Fruit fly (Drosophila melanogaster): ENCODE data around the gene CG10097.

The CG10097 gene

DNA sequence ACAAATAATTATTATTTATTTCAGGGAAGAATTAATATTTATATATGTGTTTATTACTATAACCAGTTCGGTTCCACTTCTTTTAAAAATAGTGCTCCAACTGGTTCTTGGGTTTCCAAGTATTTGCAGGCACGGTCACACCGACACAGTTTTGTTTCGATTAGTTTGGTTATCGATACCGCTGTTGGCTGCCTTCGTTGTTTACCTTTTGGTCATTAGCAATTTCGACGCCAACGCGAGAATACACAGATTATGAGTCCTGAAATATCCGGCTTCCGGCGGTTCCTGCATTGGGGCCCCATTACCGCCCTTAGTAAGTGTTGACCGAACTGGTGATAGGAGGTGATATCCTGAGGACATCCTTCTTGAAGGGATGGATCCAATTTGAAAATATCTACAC lies 12.4 kb upstream of the CG10097 start, which contains the start of gene CG5196 (continued):
- peak; percentile 23 for TF ChIP-seq CG34376 (GFP tag; optimal IDR thresholded peaks at IDR 0.05)
- TF ChIP-seq wek (GFP tag; optimal IDR thresholded peaks at IDR 0.05), result peak; percentile 9
- TF ChIP-seq exex (tag; optimal IDR thresholded peaks at IDR 0.05), result peak; percentile 64
- TF ChIP-seq CG6791 (GFP tag; IDR thresholded peaks at IDR 0.05; ENCODE audit: partially characterized antibody), result peak; percentile 79
- TF ChIP-seq Med (GFP tag), result peak; percentile 49
- TF ChIP-seq br (optimal IDR thresholded peaks at IDR 0.05), result no peak
- TF ChIP-seq sima (GFP tag; optimal IDR thresholded peaks at IDR 0.05), result no peak
- TF ChIP-seq onecut (GFP tag; IDR thresholded peaks at IDR 0.05), result no peak
- no peak for TF ChIP-seq CG8281 (tag; optimal IDR thresholded peaks at IDR 0.05)
- no peak for TF ChIP-seq cwo (GFP tag; optimal IDR thresholded peaks at IDR 0.05)
- peak; percentile 49; the same call in 2 of the 3 replicates for TF ChIP-seq Doc3 (GFP tag; IDR thresholded peaks at IDR 0.05; ENCODE audit: partially characterized antibody)
- peak; percentile 73 for TF ChIP-seq unc-4 (GFP tag; IDR thresholded peaks at IDR 0.05; ENCODE audit: partially characterized antibody)
- no peak for TF ChIP-seq dmrt99B (tag; optimal IDR thresholded peaks at IDR 0.05)
- TF ChIP-seq wdn (GFP tag; IDR thresholded peaks at IDR 0.05), result no peak
- TF ChIP-seq CrebB (tag; optimal IDR thresholded peaks at IDR 0.05), result no peak
- TF ChIP-seq tin (GFP tag; optimal IDR thresholded peaks at IDR 0.05), result no peak
- no peak for TF ChIP-seq bab2 (GFP tag; optimal IDR thresholded peaks at IDR 0.05)
- no peak for TF ChIP-seq Ravus (GFP tag; IDR thresholded peaks at IDR 0.05)
- TF ChIP-seq CHES-1-like (GFP tag; optimal IDR thresholded peaks at IDR 0.05), result peak; percentile 40
- peak; percentile 11 for TF ChIP-seq lilli (GFP tag; optimal IDR thresholded peaks at IDR 0.05)
- TF ChIP-seq Tbp (GFP tag; optimal IDR thresholded peaks at IDR 0.05), result no peak
- TF ChIP-seq inv (GFP tag; IDR thresholded peaks at IDR 0.05; ENCODE audit: partially characterized antibody), result peak; percentile 51; the same call in 1 of the 2 replicates
- TF ChIP-seq CG15514 (GFP tag; optimal IDR thresholded peaks at IDR 0.05), result peak; percentile 99
- peak; percentile 61 for TF ChIP-seq CG30020 (tag; optimal IDR thresholded peaks at IDR 0.05)
- TF ChIP-seq Abd-B (GFP tag; optimal IDR thresholded peaks at IDR 0.05), result peak; percentile 43
- peak; percentile 8 for TF ChIP-seq CTCF (GFP tag; optimal IDR thresholded peaks at IDR 0.05)
- TF ChIP-seq da (GFP tag; optimal IDR thresholded peaks at IDR 0.05), result no peak
- TF ChIP-seq CG11085 (GFP tag; IDR thresholded peaks at IDR 0.05), result no peak
- peak; percentile 74 for TF ChIP-seq zen2 (GFP tag; IDR thresholded peaks at IDR 0.05; ENCODE audit: partially characterized antibody)
- no peak for TF ChIP-seq tll (GFP tag; optimal IDR thresholded peaks at IDR 0.05)
- TF ChIP-seq nerfin-1 (tag; optimal IDR thresholded peaks at IDR 0.05), result peak; percentile 33
- no peak for TF ChIP-seq Doc2 (GFP tag; IDR thresholded peaks at IDR 0.05)
- no peak for TF ChIP-seq CG3407 (GFP tag; optimal IDR thresholded peaks at IDR 0.05)
- TF ChIP-seq ssp (GFP tag; IDR thresholded peaks at IDR 0.05), result no peak
- TF ChIP-seq CG4617 (GFP tag; optimal IDR thresholded peaks at IDR 0.05; ENCODE audit: borderline replicate concordance), result peak; percentile 55
- peak; percentile 51 for TF ChIP-seq B-H2 (GFP tag; optimal IDR thresholded peaks at IDR 0.05)
- TF ChIP-seq Chrac-16 (GFP tag; optimal IDR thresholded peaks at IDR 0.05), result no peak
- TF ChIP-seq Fer3 (tag; optimal IDR thresholded peaks at IDR 0.05), result peak; percentile 13
- TF ChIP-seq zfh1 (GFP tag; IDR thresholded peaks at IDR 0.05), result 0 out of 3 replicates have a peak, but pooled peaks have one; percentile 27
- TF ChIP-seq Neu2 (GFP tag; optimal IDR thresholded peaks at IDR 0.05; ENCODE audit: borderline replicate concordance), result no peak
- peak; percentile 81 for TF ChIP-seq HmgZ (tag; optimal IDR thresholded peaks at IDR 0.05)
- TF ChIP-seq NC2α (GFP tag; optimal IDR thresholded peaks at IDR 0.05), result no peak
- peak; percentile 17 for TF ChIP-seq kah (GFP tag; optimal IDR thresholded peaks at IDR 0.05)
- TF ChIP-seq cato (GFP tag; optimal IDR thresholded peaks at IDR 0.05; ENCODE audit: borderline replicate concordance), result no peak
- TF ChIP-seq CG10366 (GFP tag; IDR thresholded peaks at IDR 0.05), result no peak
- no peak for TF ChIP-seq CG13296 (GFP tag; optimal IDR thresholded peaks at IDR 0.05)
- no peak for TF ChIP-seq cg (GFP tag; optimal IDR thresholded peaks at IDR 0.05)
- no peak for TF ChIP-seq Camta (GFP tag; optimal IDR thresholded peaks at IDR 0.05)
- no peak for TF ChIP-seq CG7556 (GFP tag; optimal IDR thresholded peaks at IDR 0.05)
- TF ChIP-seq tna (GFP tag; IDR thresholded peaks at IDR 0.05; ENCODE audit: partially characterized antibody), result peak; percentile 52
- TF ChIP-seq CG1603 (tag; optimal IDR thresholded peaks at IDR 0.05), result peak; percentile 76
